Fruit fly (Drosophila melanogaster) whole organism, prepupa: ENCODE data around the gene Lerp.

Experiments
- Blimp-1 ChIP-seq: fragments of 200-800 bp; sonication (Bioruptor generic); optimal IDR thresholded peaks from 3 replicates; lab custom pipeline; 2017; ENCODE audit warnings: missing biosample characterization, missing genetic modification characterization, mild to moderate bottlenecking, moderate library complexity, missing genetic modification reagents
- CG10631 ChIP-seq: fragments of 200-800 bp; sonication (Bioruptor generic); optimal IDR thresholded peaks from 2 replicates; lab custom pipeline; 2016; ENCODE audit warnings: missing biosample characterization, missing genetic modification characterization
- CG10669 ChIP-seq: fragments of 200-800 bp; sonication (Bioruptor generic); optimal IDR thresholded peaks from 3 replicates; lab custom pipeline; 2018; ENCODE audit warnings: missing biosample characterization, mild to moderate bottlenecking, missing genetic modification characterization, moderate library complexity
- CG11762 ChIP-seq: fragments of 200-800 bp; sonication (Bioruptor generic); optimal IDR thresholded peaks from 3 replicates; lab custom pipeline; 2016; ENCODE audit warnings: missing biosample characterization, missing genetic modification characterization; ENCODE audit not compliant: insufficient read depth
- CG11902 ChIP-seq: fragments of 200-800 bp; sonication (Bioruptor generic); optimal IDR thresholded peaks from 3 replicates; lab custom pipeline; 2016; ENCODE audit warnings: missing biosample characterization, missing genetic modification characterization
- CG15336 ChIP-seq: fragments of 200-800 bp; sonication (Bioruptor generic); IDR thresholded peaks from 2 replicates; pipeline ENCODE4 v1.3.6; 2022; ENCODE audit warnings: missing biosample characterization, missing genetic modification characterization
- CG1621 ChIP-seq: fragments of 200-800 bp; sonication (Bioruptor generic); optimal IDR thresholded peaks from 3 replicates; lab custom pipeline; 2018; ENCODE audit warnings: missing biosample characterization, mild to moderate bottlenecking, missing genetic modification characterization
- CG16779 ChIP-seq: fragments of 200-800 bp; sonication (Bioruptor generic); optimal IDR thresholded peaks from 3 replicates; lab custom pipeline; 2017; ENCODE audit warnings: missing biosample characterization, mild to moderate bottlenecking, missing genetic modification characterization
- CG31627 ChIP-seq: fragments of 200-800 bp; sonication (Bioruptor generic); optimal IDR thresholded peaks from 3 replicates; lab custom pipeline; 2016; ENCODE audit warnings: missing biosample characterization, missing genetic modification characterization
- CG32006 ChIP-seq: fragments of 200-800 bp; sonication (Bioruptor generic); optimal IDR thresholded peaks from 3 replicates; lab custom pipeline; 2017; ENCODE audit warnings: missing biosample characterization, mild to moderate bottlenecking, missing genetic modification characterization
- CG34406 ChIP-seq: fragments of 200-800 bp; sonication (Bioruptor generic); optimal IDR thresholded peaks from 3 replicates; lab custom pipeline; 2016; ENCODE audit warnings: missing biosample characterization, missing genetic modification characterization
- CG3919 ChIP-seq: fragments of 200-800 bp; sonication (Bioruptor generic); optimal IDR thresholded peaks from 3 replicates; lab custom pipeline; 2016; ENCODE audit warnings: missing biosample characterization, missing genetic modification characterization
- CG6792 ChIP-seq: fragments of 200-800 bp; sonication (Bioruptor generic); optimal IDR thresholded peaks from 3 replicates; lab custom pipeline; 2016; ENCODE audit warnings: missing biosample characterization, missing genetic modification characterization
- CG6854 ChIP-seq: fragments of 200-800 bp; sonication (Bioruptor generic); optimal IDR thresholded peaks from 2 replicates; lab custom pipeline; 2017; ENCODE audit warnings: missing biosample characterization, mild to moderate bottlenecking, missing genetic modification characterization
- CG7368 ChIP-seq: fragments of 200-800 bp; sonication (Bioruptor generic); optimal IDR thresholded peaks from 3 replicates; lab custom pipeline; 2016; ENCODE audit warnings: missing biosample characterization, missing genetic modification characterization
- CG8119 ChIP-seq: fragments of 200-800 bp; sonication (Bioruptor generic); IDR thresholded peaks from 3 replicates; pipeline ENCODE4 v1.3.6; 2022; ENCODE audit warnings: missing biosample characterization, missing genetic modification characterization
- CG8632 ChIP-seq: fragments of 200-800 bp; sonication (Bioruptor generic); optimal IDR thresholded peaks from 3 replicates; lab custom pipeline; 2016; ENCODE audit warnings: missing biosample characterization, missing genetic modification characterization
- CG9139 ChIP-seq: fragments of 200-800 bp; sonication (Bioruptor generic); optimal IDR thresholded peaks from 3 replicates; lab custom pipeline; 2017; ENCODE audit warnings: missing biosample characterization, mild to moderate bottlenecking, missing genetic modification characterization
- Eip75B ChIP-seq: fragments of 200-800 bp; sonication (Bioruptor generic); optimal IDR thresholded peaks from 3 replicates; lab custom pipeline; 2016; ENCODE audit warnings: missing biosample characterization, missing genetic modification characterization
- Eip78C ChIP-seq: fragments of 200-800 bp; sonication (Bioruptor generic); peaks from one replicate; lab custom pipeline; 2016; ENCODE audit warnings: missing biosample characterization, missing genetic modification characterization
- Ets21C ChIP-seq: fragments of 200-800 bp; sonication (Bioruptor generic); optimal IDR thresholded peaks from 3 replicates; lab custom pipeline; 2016; ENCODE audit warnings: missing biosample characterization, missing genetic modification characterization
- Hr38 ChIP-seq: sonication (Bioruptor generic); optimal IDR thresholded peaks from 2 replicates; lab custom pipeline; 2016; ENCODE audit warnings: missing biosample characterization, missing genetic modification characterization
- Hr39 ChIP-seq: fragments of 200-800 bp; sonication (Bioruptor generic); optimal IDR thresholded peaks from 2 replicates; lab custom pipeline; 2016; ENCODE audit warnings: missing biosample characterization, missing genetic modification characterization
- Hr4 ChIP-seq: fragments of 200-800 bp; sonication (Bioruptor generic); optimal IDR thresholded peaks from 3 replicates; lab custom pipeline; 2016; ENCODE audit warnings: missing biosample characterization, missing genetic modification characterization
- Lpt ChIP-seq: fragments of 200-800 bp; sonication (Bioruptor generic); optimal IDR thresholded peaks from 3 replicates; lab custom pipeline; 2016; ENCODE audit warnings: missing biosample characterization, missing genetic modification characterization
- Met ChIP-seq: fragments of 200-800 bp; sonication (Bioruptor generic); optimal IDR thresholded peaks from 3 replicates; lab custom pipeline; 2016; ENCODE audit warnings: missing biosample characterization, missing genetic modification characterization
- OdsH ChIP-seq: fragments of 200-800 bp; sonication (Bioruptor generic); optimal IDR thresholded peaks from 3 replicates; lab custom pipeline; 2016; ENCODE audit warnings: missing biosample characterization, missing genetic modification characterization
- Sox14 ChIP-seq: fragments of 200-800 bp; sonication (Bioruptor generic); optimal IDR thresholded peaks from 3 replicates; lab custom pipeline; 2016; ENCODE audit warnings: missing biosample characterization, missing genetic modification characterization
- Sox15 ChIP-seq: fragments of 200-800 bp; sonication (Bioruptor generic); optimal IDR thresholded peaks from 3 replicates; lab custom pipeline; 2016; ENCODE audit warnings: missing biosample characterization, missing genetic modification characterization
- achi ChIP-seq: fragments of 200-800 bp; sonication (Bioruptor generic); optimal IDR thresholded peaks from 3 replicates; lab custom pipeline; 2016; ENCODE audit warnings: missing biosample characterization, missing genetic modification characterization
- acj6 ChIP-seq: fragments of 200-800 bp; sonication (Bioruptor generic); optimal IDR thresholded peaks from 3 replicates; lab custom pipeline; 2016; ENCODE audit warnings: missing biosample characterization, missing genetic modification characterization
- cyc ChIP-seq: fragments of 200-800 bp; sonication (Bioruptor generic); optimal IDR thresholded peaks from 3 replicates; lab custom pipeline; 2016; ENCODE audit warnings: missing biosample characterization, missing genetic modification characterization
- dac ChIP-seq: fragments of 200-800 bp; sonication (Bioruptor generic); optimal IDR thresholded peaks from 2 replicates; lab custom pipeline; 2017; ENCODE audit warnings: missing biosample characterization, mild to moderate bottlenecking, missing genetic modification characterization
- dsx ChIP-seq: fragments of 200-800 bp; optimal IDR thresholded peaks from 3 replicates; lab custom pipeline; 2019; ENCODE audit warnings: missing biosample characterization, mild to moderate bottlenecking, missing genetic modification characterization, moderate library complexity; ENCODE audit not compliant: poor library complexity, severe bottlenecking
- eg ChIP-seq: fragments of 200-800 bp; sonication (Bioruptor generic); IDR thresholded peaks from 3 replicates; pipeline ENCODE4 v1.3.6; 2022; ENCODE audit warnings: missing biosample characterization, missing genetic modification characterization
- esn ChIP-seq: fragments of 200-800 bp; sonication (Bioruptor generic); optimal IDR thresholded peaks from 2 replicates; lab custom pipeline; 2016; ENCODE audit warnings: missing biosample characterization, mild to moderate bottlenecking, missing genetic modification characterization, moderate library complexity
- fd59A ChIP-seq: fragments of 200-800 bp; sonication (Bioruptor generic); optimal IDR thresholded peaks from 2 replicates; lab custom pipeline; 2017; ENCODE audit warnings: missing biosample characterization, mild to moderate bottlenecking, missing genetic modification characterization, missing genetic modification reagents
- fd85E ChIP-seq: fragments of 200-800 bp; sonication (Bioruptor generic); optimal IDR thresholded peaks from 3 replicates; lab custom pipeline; 2016; ENCODE audit warnings: missing biosample characterization, missing genetic modification characterization
- lz ChIP-seq: fragments of 200-800 bp; sonication (Bioruptor generic); optimal IDR thresholded peaks from 3 replicates; lab custom pipeline; 2016; ENCODE audit warnings: missing biosample characterization, missing genetic modification characterization
- salr ChIP-seq, 2 experiments: fragments of 200-800 bp; sonication (Bioruptor generic); optimal IDR thresholded peaks; 3 replicates each; lab custom pipeline; 2016 to 2018; ENCODE audit warnings: missing biosample characterization in 2 of 2, missing genetic modification characterization in 2 of 2, mild to moderate bottlenecking in 1 of 2
- spab ChIP-seq: fragments of 200-800 bp; sonication (Bioruptor generic); optimal IDR thresholded peaks from 2 replicates; lab custom pipeline; 2017; ENCODE audit warnings: missing biosample characterization, mild to moderate bottlenecking, missing genetic modification characterization, missing genetic modification reagents
- ss ChIP-seq, 2 experiments: fragments of 200-800 bp; sonication (Bioruptor generic); optimal IDR thresholded peaks; 2 replicates in 1 of 2; 3 replicates in 1 of 2; lab custom pipeline; 2017 to 2018; ENCODE audit warnings: mild to moderate bottlenecking in 2 of 2, missing biosample characterization in 2 of 2, missing genetic modification characterization in 2 of 2, moderate library complexity in 1 of 2
- svp ChIP-seq: fragments of 200-800 bp; sonication (Bioruptor generic); peaks from one replicate; lab custom pipeline; 2016; ENCODE audit warnings: missing biosample characterization, missing genetic modification characterization
- topi ChIP-seq: fragments of 200-800 bp; sonication (Bioruptor generic); optimal IDR thresholded peaks from 3 replicates; lab custom pipeline; 2016; ENCODE audit warnings: missing biosample characterization, missing genetic modification characterization
- vri ChIP-seq: fragments of 200-800 bp; sonication (Bioruptor generic); optimal IDR thresholded peaks from 3 replicates; lab custom pipeline; 2016; ENCODE audit warnings: missing biosample characterization, mild to moderate bottlenecking, missing genetic modification characterization

The Lerp gene

dm6 chr3R:26867457-26868044, 4.6 kb upstream of the Lerp start:
- TF ChIP-seq CG15336 = peak; percentile 49; the same call in 1 of the 2 replicates
- TF ChIP-seq eg (GFP tag; lab: Robert Waterston, UW) = 0 out of 3 replicates have a peak, but pooled peaks have one; percentile 16
- TF ChIP-seq CG6854 = no peak
- TF ChIP-seq CG11762 = no peak
- TF ChIP-seq fd85E (GFP tag; lab: Kevin White, UChicago) = no peak
- TF ChIP-seq vri (GFP tag; lab: Kevin White, UChicago) = no peak
- no peak for TF ChIP-seq OdsH (GFP tag; lab: Kevin White, UChicago)
- TF ChIP-seq acj6 (GFP tag; lab: Kevin White, UChicago) = no peak
- no peak for TF ChIP-seq ss (GFP tag; optimal IDR thresholded peaks at IDR 0.05; lab: Kevin White, UChicago)
- TF ChIP-seq CG6792 (GFP tag; lab: Kevin White, UChicago) = no peak
- TF ChIP-seq CG7368 (GFP tag; lab: Kevin White, UChicago) = no peak
- TF ChIP-seq CG8119 (GFP tag; lab: Robert Waterston, UW) = peak; percentile 31; the same call in 1 of the 3 replicates
- no peak for TF ChIP-seq Blimp-1 (GFP tag; lab: Kevin White, UChicago)
- TF ChIP-seq Eip78C = peak; percentile 37
- TF ChIP-seq esn (GFP tag; lab: Kevin White, UChicago) = no peak
- TF ChIP-seq svp (GFP tag; lab: Kevin White, UChicago) = no peak
- TF ChIP-seq Hr39 (GFP tag; lab: Kevin White, UChicago) = no peak
- TF ChIP-seq lz (GFP tag; lab: Kevin White, UChicago) = no peak

DNA sequence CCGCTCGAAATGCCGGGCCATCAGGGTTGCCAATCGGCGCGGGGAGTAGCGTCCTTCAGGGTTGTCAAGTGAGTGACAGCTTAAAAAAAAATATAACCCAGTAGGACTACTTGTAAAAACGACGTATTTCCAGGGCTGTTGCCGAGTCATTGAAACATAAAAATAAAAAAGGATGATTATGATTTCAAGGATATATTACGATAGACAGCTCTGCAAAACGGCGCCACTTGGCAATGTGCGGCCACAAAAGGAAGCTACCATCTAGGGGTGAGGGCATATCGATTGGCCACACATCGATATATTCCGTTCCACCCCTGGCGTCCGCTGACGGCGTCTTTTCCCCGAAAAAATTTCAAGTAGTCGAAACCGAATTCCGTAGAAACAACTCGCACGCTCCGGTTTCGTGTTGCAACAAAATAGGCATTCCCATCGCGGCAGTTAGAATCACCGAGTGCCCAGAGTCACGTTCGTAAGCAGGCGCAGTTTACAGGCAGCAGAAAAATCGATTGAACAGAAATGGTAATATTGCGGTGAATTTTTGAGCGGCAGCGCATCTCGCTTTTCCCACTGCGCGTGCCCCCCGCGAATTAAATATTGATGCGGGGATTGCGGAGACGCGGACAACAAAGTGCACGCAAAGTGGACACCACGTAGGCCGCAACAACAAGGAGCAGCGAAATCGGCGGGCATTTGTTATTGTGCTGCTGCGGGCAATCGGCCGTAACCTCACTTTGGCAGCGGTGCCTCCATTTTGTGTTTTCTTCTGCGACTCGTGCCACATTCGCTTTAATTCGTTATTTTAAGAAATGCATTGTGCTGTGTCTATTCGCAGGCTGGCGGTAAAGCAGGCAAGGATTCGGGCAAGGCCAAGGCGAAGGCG, 3.9 kb upstream of the Lerp start, which contains the start of the genes ball and His2Av:
Gene ball, minus strand, starts transcription at position 231 of the 880 bp plus-strand sequence.
Gene His2Av, plus strand, starts transcription at position 353 of the 880 bp plus-strand sequence.
- TF ChIP-seq CG9139 (GFP tag; lab: Kevin White, UChicago) (no peak), Met (GFP tag; lab: Kevin White, UChicago) (peak; percentile 76), CG8119 (GFP tag; lab: Robert Waterston, UW) (peak; percentile 52; the same call in 1 of the 3 replicates), CG8632 (peak; percentile 66), Eip75B (GFP tag; lab: Kevin White, UChicago) (peak; percentile 83), Eip78C (peak; percentile 90), salr (GFP tag; optimal IDR thresholded peaks at IDR 0.05; lab: Kevin White, UChicago) (peak; percentile 32 to 37), CG6854 (no peak), CG10631 (peak; percentile 79), CG10669 (GFP tag; lab: Kevin White, UChicago) (peak; percentile 53), ss (GFP tag; optimal IDR thresholded peaks at IDR 0.05; lab: Kevin White, UChicago) (no peak), CG11762 (peak; percentile 58), Sox14 (GFP tag; lab: Kevin White, UChicago) (peak; percentile 86), cyc (GFP tag; lab: Kevin White, UChicago) (peak; percentile 83), CG1621 (tag; lab: Kevin White, UChicago) (peak; percentile 87), CG15336 (peak; percentile 74), esn (GFP tag; lab: Kevin White, UChicago) (peak; percentile 83), spab (peak; percentile 18), Blimp-1 (GFP tag; lab: Kevin White, UChicago) (no peak), CG16779 (tag; lab: Kevin White, UChicago) (no peak), CG3919 (GFP tag; lab: Kevin White, UChicago) (peak; percentile 85), lz (GFP tag; lab: Kevin White, UChicago) (peak; percentile 85), Lpt (peak; percentile 33), CG11902 (peak; percentile 69), Sox15 (GFP tag; lab: Kevin White, UChicago) (peak; percentile 75), Ets21C (peak; percentile 81), dac (peak; percentile 69), CG34406 (peak; percentile 67), CG31627 (GFP tag; lab: Kevin White, UChicago) (peak; percentile 90), fd59A (no peak), OdsH (GFP tag; lab: Kevin White, UChicago) (peak; percentile 81), CG6792 (GFP tag; lab: Kevin White, UChicago) (peak; percentile 76), achi (GFP tag; lab: Kevin White, UChicago) (peak; percentile 80), Hr39 (GFP tag; lab: Kevin White, UChicago) (peak; percentile 90), topi (GFP tag; lab: Kevin White, UChicago) (peak; percentile 70), Hr4 (GFP tag; lab: Kevin White, UChicago) (peak; percentile 87), dsx (peak; percentile 32), Hr38 (peak; percentile 61), CG32006 (GFP tag; lab: Kevin White, UChicago) (peak; percentile 60)
